Worm (Caenorhabditis elegans) whole organism, young adult: ENCODE data around the gene F01G4.6.

Source experiments
- C17E4.6 ChIP-seq: fragments of 200-800 bp; sonication (Bioruptor generic); IDR thresholded peaks from 2 replicates; pipeline ENCODE4 v1.3.6; 2022; ENCODE audit warnings: missing genetic modification reagents, missing genetic modification characterization, missing compliant biosample characterization
- D2030.7 ChIP-seq: fragments of 200-800 bp; sonication (Bioruptor generic); IDR thresholded peaks from 2 replicates; pipeline ENCODE4 v1.3.6; 2022; ENCODE audit warnings: missing genetic modification reagents, missing genetic modification characterization, missing compliant biosample characterization
- Y67H2A.10 ChIP-seq: fragments of 200-800 bp; sonication (Bioruptor generic); conservative IDR thresholded peaks from 2 replicates; pipeline ENCODE4 v1.3.6; 2022; ENCODE audit warnings: missing genetic modification reagents, missing genetic modification characterization, missing compliant biosample characterization
- bed-1 ChIP-seq: fragments of 200-800 bp; sonication (Bioruptor generic); IDR thresholded peaks from 2 replicates; pipeline ENCODE4 v1.3.6; 2022; ENCODE audit warnings: missing genetic modification reagents, missing genetic modification characterization, missing compliant biosample characterization
- ceh-27 ChIP-seq: fragments of 200-800 bp; sonication (Bioruptor generic); optimal IDR thresholded peaks from 2 replicates; lab custom pipeline; 2018; ENCODE audit warnings: mild to moderate bottlenecking, missing genetic modification characterization, moderate library complexity, missing compliant biosample characterization
- ceh-79 ChIP-seq: sonication (generic microtip); optimal IDR thresholded peaks from 2 replicates; lab custom pipeline; 2017; ENCODE audit warnings: mild to moderate bottlenecking, missing genetic modification characterization, missing compliant biosample characterization
- die-1 ChIP-seq: sonication (generic microtip); optimal IDR thresholded peaks from 2 replicates; lab custom pipeline; 2016; ENCODE audit warnings: missing genotype, mild to moderate bottlenecking, missing genetic modification characterization, missing compliant biosample characterization
- ekl-4 ChIP-seq: fragments of 200-800 bp; sonication (Bioruptor generic); IDR thresholded peaks from 2 replicates; pipeline ENCODE4 v1.3.6; 2022; ENCODE audit warnings: missing genetic modification reagents, missing genetic modification characterization, missing compliant biosample characterization
- fkh-3 ChIP-seq: sonication (generic microtip); optimal IDR thresholded peaks from 2 replicates; lab custom pipeline; 2016; ENCODE audit warnings: mild to moderate bottlenecking, missing genetic modification characterization, missing compliant biosample characterization
- lir-1 ChIP-seq: fragments of 200-800 bp; sonication (Bioruptor generic); conservative IDR thresholded peaks from 2 replicates; pipeline ENCODE4 v1.3.6; 2022; ENCODE audit warnings: missing genetic modification reagents, missing genetic modification characterization, missing compliant biosample characterization
- nfya-1 ChIP-seq: sonication (generic microtip); optimal IDR thresholded peaks from 2 replicates; lab custom pipeline; 2017; ENCODE audit warnings: antibody characterized with exemption, missing compliant biosample characterization, missing genetic modification characterization, borderline replicate concordance; ENCODE audit not compliant: insufficient read depth
- repo-1 ChIP-seq: sonication (generic microtip); optimal IDR thresholded peaks from 2 replicates; lab custom pipeline; 2017; ENCODE audit warnings: mild to moderate bottlenecking, missing genetic modification characterization, missing compliant biosample characterization
- sdz-38 ChIP-seq: sonication (generic microtip); optimal IDR thresholded peaks from 2 replicates; lab custom pipeline; 2016; ENCODE audit warnings: missing genotype, missing genetic modification characterization, missing compliant biosample characterization
- snpc-1.3 ChIP-seq: sonication (generic microtip); optimal IDR thresholded peaks from 2 replicates; lab custom pipeline; 2017; ENCODE audit warnings: missing genetic modification characterization, mild to moderate bottlenecking, missing compliant biosample characterization, antibody characterized with exemption, moderate library complexity, missing genotype, missing genetic modification reagents; ENCODE audit not compliant: insufficient read depth
- ztf-28 ChIP-seq: fragments of 200-800 bp; sonication (Bioruptor generic); IDR thresholded peaks from 2 replicates; pipeline ENCODE4 v1.3.6; 2022; ENCODE audit warnings: missing genetic modification reagents, missing genetic modification characterization, missing compliant biosample characterization
- ztf-3 ChIP-seq: fragments of 200-800 bp; sonication (Bioruptor generic); optimal IDR thresholded peaks from 2 replicates; lab custom pipeline; 2018; ENCODE audit warnings: mild to moderate bottlenecking, missing genetic modification characterization, missing compliant biosample characterization

Gene F01G4.6

DNA sequence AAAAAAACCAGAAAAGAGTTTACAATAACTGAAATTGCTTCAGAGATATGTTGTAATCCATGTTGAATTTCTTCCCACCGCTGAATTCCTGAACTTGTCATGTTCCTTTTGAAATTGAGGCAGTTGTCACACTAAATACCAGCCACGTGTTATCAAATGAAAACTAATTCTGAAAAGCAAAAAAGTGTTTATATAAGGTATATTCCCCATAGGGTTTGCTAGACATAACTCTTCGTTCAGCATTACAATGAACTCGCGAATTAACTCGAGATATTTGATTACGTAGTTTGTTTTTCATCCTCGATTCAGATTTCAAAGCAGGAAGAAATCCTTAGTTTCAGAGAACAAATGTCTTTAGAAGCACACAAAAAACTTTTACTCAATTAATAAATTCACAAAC lies 49.0 kb downstream of the F01G4.6 start, which contains the start of gene str-3:
Gene str-3, minus strand, starts transcription at position 101 of the 400 bp plus-strand sequence.
- TF ChIP-seq D2030.7 (GFP tag; lab: Robert Waterston, UW), result no peak
- no peak for TF ChIP-seq fkh-3 (tag; lab: Kevin White, UChicago)
- no peak for TF ChIP-seq Y67H2A.10 (GFP tag; lab: Robert Waterston, UW)
- no peak for TF ChIP-seq lir-1
- TF ChIP-seq ceh-79 (tag; lab: Kevin White, UChicago), result no peak
- no peak for TF ChIP-seq bed-1 (GFP tag; lab: Robert Waterston, UW)
- no peak for TF ChIP-seq die-1
- no peak for TF ChIP-seq ceh-27 (GFP tag; lab: Kevin White, UChicago)
- no peak for TF ChIP-seq ekl-4 (GFP tag; lab: Robert Waterston, UW)
- no peak for TF ChIP-seq sdz-38

DNA sequence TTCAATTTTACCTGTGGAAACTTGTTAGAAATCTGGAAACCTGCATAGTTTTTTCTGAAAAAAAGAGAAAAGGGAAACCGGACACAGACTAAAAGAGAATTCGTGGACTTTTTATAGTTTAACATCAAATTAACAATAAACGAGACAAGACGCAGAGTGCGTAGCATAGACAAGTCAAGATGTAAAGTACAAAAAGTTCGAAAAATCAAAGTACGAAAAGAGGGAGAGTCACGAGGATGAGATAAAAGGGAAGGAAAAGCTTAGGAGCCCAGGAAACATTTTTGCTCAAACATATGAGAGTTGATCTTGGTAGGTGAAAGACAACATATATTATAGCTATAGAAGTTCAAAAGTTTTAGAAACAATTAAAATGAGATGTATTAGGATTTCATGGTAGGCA lies 51.5 kb downstream of the F01G4.6 start, which contains the start of gene M7.12:
Gene M7.12, minus strand, starts transcription at position 188 of the 400 bp plus-strand sequence.
- TF ChIP-seq ztf-28 (no peak), C17E4.6 (GFP tag; lab: Robert Waterston, UW) (no peak), snpc-1.3 (no peak), nfya-1 (tag; lab: Kevin White, UChicago) (no peak), ztf-3 (GFP tag; lab: Kevin White, UChicago) (no peak), repo-1 (tag; lab: Kevin White, UChicago) (no peak)
